Worm (Caenorhabditis elegans) whole organism, late embryonic: ENCODE results near the gene srbc-22.
A peak's percentile ranks its signal among the peaks of the same experiment; 100 is the strongest.

Experiments
- C38D4.7 ChIP-seq: fragments of 200-800 bp; sonication (Bioruptor generic); optimal IDR thresholded peaks from 2 replicates; lab custom pipeline; 2018; ENCODE audit warnings: mild to moderate bottlenecking, missing genetic modification characterization, moderate library complexity, missing compliant biosample characterization
- F13H6.1 ChIP-seq: sonication (generic microtip); optimal IDR thresholded peaks from 2 replicates; lab custom pipeline; 2016; ENCODE audit warnings: missing genetic modification characterization, missing compliant biosample characterization
- K02D7.2 ChIP-seq: sonication (generic microtip); optimal IDR thresholded peaks from 2 replicates; lab custom pipeline; 2017; ENCODE audit warnings: mild to moderate bottlenecking, missing genetic modification characterization, missing compliant biosample characterization
- ceh-19 ChIP-seq: fragments of 200-800 bp; sonication (Bioruptor generic); optimal IDR thresholded peaks from 2 replicates; lab custom pipeline; 2018; ENCODE audit warnings: mild to moderate bottlenecking, missing genetic modification characterization, missing compliant biosample characterization
- ceh-2 ChIP-seq: sonication (generic microtip); optimal IDR thresholded peaks from 2 replicates; lab custom pipeline; 2016; ENCODE audit warnings: missing genotype, missing genetic modification characterization, missing compliant biosample characterization
- ceh-6 ChIP-seq: fragments of 200-800 bp; sonication (Bioruptor generic); optimal IDR thresholded peaks from 2 replicates; lab custom pipeline; 2018; ENCODE audit warnings: mild to moderate bottlenecking, missing genetic modification characterization, missing compliant biosample characterization
- ceh-9 ChIP-seq: sonication (generic microtip); optimal IDR thresholded peaks from 2 replicates; lab custom pipeline; 2016; ENCODE audit warnings: mild to moderate bottlenecking, missing genetic modification characterization, inconsistent platforms, missing compliant biosample characterization
- elt-2 ChIP-seq: sonication (generic microtip); optimal IDR thresholded peaks from 2 replicates; lab custom pipeline; 2016; ENCODE audit warnings: missing genetic modification reagents, missing genetic modification characterization, missing compliant biosample characterization
- ets-4 ChIP-seq: sonication (generic microtip); optimal IDR thresholded peaks from 2 replicates; lab custom pipeline; 2016; ENCODE audit warnings: missing genetic modification characterization, missing compliant biosample characterization
- gmeb-2 ChIP-seq: sonication (generic microtip); optimal IDR thresholded peaks from 2 replicates; lab custom pipeline; 2016; ENCODE audit warnings: missing genetic modification characterization, inconsistent platforms, missing compliant biosample characterization
- lim-6 ChIP-seq: sonication (generic microtip); optimal IDR thresholded peaks from 2 replicates; lab custom pipeline; 2016; ENCODE audit warnings: missing genetic modification characterization, missing compliant biosample characterization
- nfya-1 ChIP-seq: sonication (generic microtip); optimal IDR thresholded peaks from 2 replicates; lab custom pipeline; 2017; ENCODE audit warnings: missing genetic modification characterization, mild to moderate bottlenecking, missing compliant biosample characterization, antibody characterized with exemption, moderate library complexity
- nhr-11 ChIP-seq: fragments of 150-350 bp; optimal IDR thresholded peaks from 2 replicates; lab custom pipeline; 2014; ENCODE audit warnings: missing biosample characterization, missing genetic modification characterization
- npax-4 ChIP-seq: sonication (generic microtip); optimal IDR thresholded peaks from 2 replicates; lab custom pipeline; 2016; ENCODE audit warnings: missing genetic modification characterization, missing compliant biosample characterization
- pat-9 ChIP-seq: fragments of 200-800 bp; sonication (Bioruptor generic); optimal IDR thresholded peaks from 2 replicates; lab custom pipeline; 2018; ENCODE audit warnings: mild to moderate bottlenecking, missing genetic modification characterization, moderate library complexity, missing compliant biosample characterization
- pqm-1 ChIP-seq: sonication (generic microtip); optimal IDR thresholded peaks from 2 replicates; lab custom pipeline; 2016; ENCODE audit warnings: missing genetic modification characterization, missing compliant biosample characterization
- pros-1 ChIP-seq: fragments of 150-350 bp; optimal IDR thresholded peaks from 2 replicates; lab custom pipeline; 2014; ENCODE audit warnings: missing biosample characterization, missing genetic modification reagents, missing genetic modification characterization
- ref-2 ChIP-seq: sonication (generic microtip); optimal IDR thresholded peaks from 2 replicates; lab custom pipeline; 2016; ENCODE audit warnings: missing genetic modification characterization, missing compliant biosample characterization
- sox-4 ChIP-seq: sonication (generic microtip); optimal IDR thresholded peaks from 2 replicates; lab custom pipeline; 2017; ENCODE audit warnings: mild to moderate bottlenecking, missing genetic modification characterization, inconsistent platforms, missing compliant biosample characterization
- syd-9 ChIP-seq: sonication (generic microtip); optimal IDR thresholded peaks from 2 replicates; lab custom pipeline; 2016; ENCODE audit warnings: mild to moderate bottlenecking, missing genetic modification characterization, moderate library complexity, missing compliant biosample characterization
- tbx-7 ChIP-seq: sonication (generic microtip); optimal IDR thresholded peaks from 2 replicates; lab custom pipeline; 2016; ENCODE audit warnings: missing genotype, missing genetic modification characterization, missing compliant biosample characterization
- unc-3 ChIP-seq, 2 experiments: fragments of 200-800 bp in 1 of 2; sonication (Bioruptor generic) in 1 of 2; sonication (generic microtip) in 1 of 2; conservative IDR thresholded peaks in 1 of 2; optimal IDR thresholded peaks in 1 of 2; 2 replicates each; pipeline versions ENCODE4 v1.3.6 to Lab custom; 2016 to 2022; ENCODE audit warnings: missing compliant biosample characterization in 2 of 2, missing genetic modification characterization in 2 of 2, missing genetic modification reagents in 1 of 2
- unc-86 ChIP-seq: sonication (generic microtip); optimal IDR thresholded peaks from 2 replicates; lab custom pipeline; 2016; ENCODE audit warnings: missing genetic modification characterization, missing compliant biosample characterization
- ztf-16 ChIP-seq: sonication (generic microtip); optimal IDR thresholded peaks from 2 replicates; lab custom pipeline; 2017; ENCODE audit warnings: missing genetic modification characterization, missing compliant biosample characterization

Gene srbc-22

ce11 chrV:2206181-2206580 lies 49.3 kb downstream of the srbc-22 start, which contains the start of gene srt-40:
Gene srt-40 (minus strand): TSS chrV:2206281.
- TF ChIP-seq C38D4.7 (GFP tag; lab: Kevin White, UChicago), result no peak
- TF ChIP-seq K02D7.2 (tag; lab: Kevin White, UChicago), result no peak

DNA sequence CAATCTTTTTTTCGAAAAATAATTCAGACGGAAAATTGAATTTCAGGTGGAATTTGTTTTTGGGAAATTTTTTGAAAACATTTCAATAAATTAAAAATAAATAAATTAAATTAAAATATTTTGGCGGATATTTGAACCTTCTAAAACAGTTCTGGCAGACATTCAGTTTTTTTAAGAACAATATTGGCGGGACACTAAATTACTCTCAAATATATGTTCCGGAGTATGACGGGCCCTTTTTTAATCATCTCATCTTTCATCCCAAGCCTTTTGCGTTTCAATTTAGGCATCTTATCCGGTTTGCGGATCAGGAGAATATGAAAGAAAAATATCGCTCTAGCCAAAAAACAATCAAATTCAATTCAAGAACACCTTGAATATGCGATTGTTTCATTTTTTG lies 49.9 kb downstream of the srbc-22 start, which contains the start of gene svh-11:
Gene svh-11, plus strand, starts transcription at position 301 of the 400 bp plus-strand sequence.
- TF ChIP-seq pat-9 (tag; lab: Kevin White, UChicago) (no peak), ztf-16 (tag; lab: Kevin White, UChicago) (no peak), tbx-7 (tag; lab: Kevin White, UChicago) (no peak), ets-4 (tag; lab: Kevin White, UChicago) (no peak), C38D4.7 (GFP tag; lab: Kevin White, UChicago) (no peak), pros-1 (tag; lab: Kevin White, UChicago) (no peak), syd-9 (tag; lab: Kevin White, UChicago) (no peak), K02D7.2 (tag; lab: Kevin White, UChicago) (no peak), npax-4 (tag; lab: Kevin White, UChicago) (no peak), nhr-11 (no peak), pqm-1 (tag; lab: Kevin White, UChicago) (no peak), ceh-2 (tag; lab: Kevin White, UChicago) (no peak), F13H6.1 (tag; lab: Kevin White, UChicago) (no peak), lim-6 (tag; lab: Kevin White, UChicago) (no peak), gmeb-2 (no peak), ceh-19 (no peak), elt-2 (tag; lab: Kevin White, UChicago) (no peak), ref-2 (tag; lab: Kevin White, UChicago) (no peak), ceh-9 (no peak), sox-4 (no peak)

- TF ChIP-seq unc-86 (tag; lab: Kevin White, UChicago), result no peak
- no peak for TF ChIP-seq unc-3 (GFP tag; conservative IDR thresholded peaks at IDR 0.05; lab: Robert Waterston, UW)
- no peak for TF ChIP-seq unc-3 (tag; optimal IDR thresholded peaks at IDR 0.05; lab: Kevin White, UChicago)
- no peak for TF ChIP-seq nhr-11
- peak; percentile 92 for TF ChIP-seq nfya-1 (tag; lab: Kevin White, UChicago)
- no peak for TF ChIP-seq ceh-6 (GFP tag; lab: Kevin White, UChicago)
These were observed 50.6 kb downstream of the srbc-22 start for ce11 chrV:2207527-2207926.
